Worm (Caenorhabditis elegans) whole organism, late embryonic: ENCODE results near the gene srh-219.
A peak's percentile ranks its signal among the peaks of the same experiment; 100 is the strongest.

ENCODE experiments used
- K02D7.2 ChIP-seq: sonication (generic microtip); optimal IDR thresholded peaks from 2 replicates; lab custom pipeline; 2017; ENCODE audit warnings: mild to moderate bottlenecking, missing genetic modification characterization, missing compliant biosample characterization
- K09A11.1 ChIP-seq: sonication (generic microtip); optimal IDR thresholded peaks from 2 replicates; lab custom pipeline; 2017; ENCODE audit warnings: antibody characterized with exemption, mild to moderate bottlenecking, missing genetic modification characterization, missing compliant biosample characterization; ENCODE audit not compliant: insufficient read depth
- ceh-19 ChIP-seq: fragments of 200-800 bp; sonication (Bioruptor generic); optimal IDR thresholded peaks from 2 replicates; lab custom pipeline; 2018; ENCODE audit warnings: mild to moderate bottlenecking, missing genetic modification characterization, missing compliant biosample characterization
- ceh-22 ChIP-seq: sonication (generic microtip); optimal IDR thresholded peaks from 2 replicates; lab custom pipeline; 2017; ENCODE audit warnings: missing biosample characterization, missing genetic modification characterization
- ceh-24 ChIP-seq: sonication (generic microtip); optimal IDR thresholded peaks from 2 replicates; lab custom pipeline; 2016; ENCODE audit warnings: mild to moderate bottlenecking, missing genetic modification characterization, missing compliant biosample characterization
- ceh-30 ChIP-seq: fragments of 150-350 bp; optimal IDR thresholded peaks from 2 replicates; lab custom pipeline; 2014; ENCODE audit warnings: missing biosample characterization, missing genetic modification characterization
- ceh-6 ChIP-seq: fragments of 200-800 bp; sonication (Bioruptor generic); optimal IDR thresholded peaks from 2 replicates; lab custom pipeline; 2018; ENCODE audit warnings: mild to moderate bottlenecking, missing genetic modification characterization, missing compliant biosample characterization
- che-1 ChIP-seq: sonication (generic microtip); optimal IDR thresholded peaks from 2 replicates; lab custom pipeline; 2016; ENCODE audit warnings: mild to moderate bottlenecking, missing genetic modification characterization, missing compliant biosample characterization
- dmd-4 ChIP-seq: sonication (generic microtip); optimal IDR thresholded peaks from 2 replicates; lab custom pipeline; 2016; ENCODE audit warnings: borderline replicate concordance, missing genetic modification characterization, missing compliant biosample characterization
- dve-1 ChIP-seq: sonication (generic microtip); optimal IDR thresholded peaks from 2 replicates; lab custom pipeline; 2017; ENCODE audit warnings: antibody characterized with exemption, mild to moderate bottlenecking, missing genetic modification characterization, missing compliant biosample characterization
- elt-4 ChIP-seq: sonication (generic microtip); optimal IDR thresholded peaks from 2 replicates; lab custom pipeline; 2016; ENCODE audit warnings: missing genetic modification characterization, missing compliant biosample characterization
- ets-4 ChIP-seq: sonication (generic microtip); optimal IDR thresholded peaks from 2 replicates; lab custom pipeline; 2016; ENCODE audit warnings: missing genetic modification characterization, missing compliant biosample characterization
- fax-1 ChIP-seq: sonication (generic microtip); optimal IDR thresholded peaks from 2 replicates; lab custom pipeline; 2016; ENCODE audit warnings: missing genotype, missing genetic modification characterization, missing compliant biosample characterization
- hlh-13 ChIP-seq: fragments of 200-800 bp; sonication (Bioruptor generic); optimal IDR thresholded peaks from 2 replicates; lab custom pipeline; 2018; ENCODE audit warnings: mild to moderate bottlenecking, missing genetic modification characterization, missing compliant biosample characterization
- hlh-30 ChIP-seq: sonication (generic microtip); optimal IDR thresholded peaks from 2 replicates; lab custom pipeline; 2017; ENCODE audit warnings: antibody characterized with exemption, missing genetic modification characterization, missing compliant biosample characterization; ENCODE audit not compliant: insufficient read depth
- hlh-6 ChIP-seq: sonication (generic microtip); optimal IDR thresholded peaks from 2 replicates; lab custom pipeline; 2016; ENCODE audit warnings: missing genotype, missing genetic modification characterization, missing compliant biosample characterization
- mec-3 ChIP-seq: sonication (generic microtip); optimal IDR thresholded peaks from 2 replicates; lab custom pipeline; 2016; ENCODE audit warnings: borderline replicate concordance, missing genetic modification characterization, missing compliant biosample characterization
- nfya-1 ChIP-seq: sonication (generic microtip); optimal IDR thresholded peaks from 2 replicates; lab custom pipeline; 2017; ENCODE audit warnings: missing genetic modification characterization, mild to moderate bottlenecking, missing compliant biosample characterization, antibody characterized with exemption, moderate library complexity
- pag-3 ChIP-seq: sonication (generic microtip); optimal IDR thresholded peaks from 2 replicates; lab custom pipeline; 2016; ENCODE audit warnings: missing compliant biosample characterization, missing genetic modification characterization, borderline replicate concordance
- pat-9 ChIP-seq: fragments of 200-800 bp; sonication (Bioruptor generic); optimal IDR thresholded peaks from 2 replicates; lab custom pipeline; 2018; ENCODE audit warnings: mild to moderate bottlenecking, missing genetic modification characterization, moderate library complexity, missing compliant biosample characterization
- pha-2 ChIP-seq: sonication (generic microtip); optimal IDR thresholded peaks from 2 replicates; lab custom pipeline; 2017; ENCODE audit warnings: mild to moderate bottlenecking, missing genetic modification characterization, missing compliant biosample characterization
- sox-4 ChIP-seq: sonication (generic microtip); optimal IDR thresholded peaks from 2 replicates; lab custom pipeline; 2017; ENCODE audit warnings: mild to moderate bottlenecking, missing genetic modification characterization, inconsistent platforms, missing compliant biosample characterization
- ttx-3 ChIP-seq: sonication (generic microtip); optimal IDR thresholded peaks from 2 replicates; lab custom pipeline; 2016; ENCODE audit warnings: missing genetic modification reagents, missing genetic modification characterization, missing compliant biosample characterization
- unc-42 ChIP-seq: sonication (generic microtip); optimal IDR thresholded peaks from 2 replicates; lab custom pipeline; 2016; ENCODE audit warnings: missing genotype, missing genetic modification characterization, missing compliant biosample characterization
- zip-5 ChIP-seq: sonication (generic microtip); optimal IDR thresholded peaks from 2 replicates; lab custom pipeline; 2016; ENCODE audit warnings: missing genetic modification characterization, missing compliant biosample characterization
- ztf-16 ChIP-seq: sonication (generic microtip); optimal IDR thresholded peaks from 2 replicates; lab custom pipeline; 2017; ENCODE audit warnings: missing genetic modification characterization, missing compliant biosample characterization

Gene srh-219

DNA sequence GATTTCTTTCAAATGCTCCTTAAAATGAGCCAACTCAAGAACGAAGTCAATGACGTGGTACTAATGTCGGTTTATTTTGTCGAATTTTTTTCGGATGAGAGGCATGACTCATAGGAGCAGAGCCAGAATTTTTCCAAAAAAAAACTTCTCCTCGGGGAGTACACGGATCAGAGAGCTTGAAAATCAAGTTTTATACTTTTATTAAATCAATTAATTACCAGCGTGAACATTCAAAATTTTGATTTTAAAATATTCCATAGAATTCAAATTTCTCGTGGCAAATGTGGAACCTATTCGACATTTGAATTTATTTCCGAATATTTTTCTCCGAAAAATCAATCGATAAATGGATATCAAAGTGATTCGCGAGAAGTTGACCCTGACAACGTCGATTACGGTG is 41.1 kb downstream of the srh-219 start, which contains the start of gene F21A3.4:
F21A3.4 (plus strand) TSS at position 301 of the 400 bp plus-strand sequence.
- no peak for TF ChIP-seq fax-1 (tag; lab: Kevin White, UChicago)
- TF ChIP-seq hlh-6 (tag; lab: Kevin White, UChicago): no peak
- TF ChIP-seq K02D7.2 (tag; lab: Kevin White, UChicago): no peak
- TF ChIP-seq elt-4 (tag; lab: Kevin White, UChicago): no peak
- no peak for TF ChIP-seq sox-4 (tag; lab: Kevin White, UChicago)
- TF ChIP-seq zip-5 (tag; lab: Kevin White, UChicago): no peak
- no peak for TF ChIP-seq ceh-22 (tag; lab: Kevin White, UChicago)
- no peak for TF ChIP-seq hlh-13 (GFP tag; lab: Kevin White, UChicago)
- TF ChIP-seq ceh-30 (tag; lab: Kevin White, UChicago): no peak
- TF ChIP-seq, all 69 proteins: peak for 0

DNA sequence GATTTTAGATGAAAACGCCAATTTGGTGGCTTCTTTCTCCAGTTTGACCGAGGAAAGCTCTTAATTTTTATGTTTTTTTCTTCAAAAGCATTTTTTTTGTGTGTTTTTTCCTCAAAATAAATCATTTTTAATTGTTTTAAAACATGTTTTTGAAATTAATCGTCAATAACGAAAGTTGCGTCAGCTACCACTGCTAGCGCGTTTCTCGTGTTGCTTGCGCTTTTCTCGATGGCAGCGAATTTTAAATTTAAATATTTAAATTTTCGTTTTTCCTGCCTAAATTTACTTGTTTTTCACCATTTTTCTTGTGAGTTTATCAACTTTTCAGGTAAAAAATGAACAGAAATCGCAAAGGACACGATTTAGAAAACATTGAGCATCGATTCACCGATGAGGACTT is 42.7 kb downstream of the srh-219 start, which contains the start of gene prde-1:
prde-1 (plus strand) TSS at position 322 of the 400 bp plus-strand sequence.
- TF ChIP-seq dmd-4 (tag; lab: Kevin White, UChicago): no peak
- no peak for TF ChIP-seq pag-3 (tag; lab: Kevin White, UChicago)
- TF ChIP-seq mec-3 (tag; lab: Kevin White, UChicago): no peak
- TF ChIP-seq pha-2 (tag; lab: Kevin White, UChicago): no peak

DNA sequence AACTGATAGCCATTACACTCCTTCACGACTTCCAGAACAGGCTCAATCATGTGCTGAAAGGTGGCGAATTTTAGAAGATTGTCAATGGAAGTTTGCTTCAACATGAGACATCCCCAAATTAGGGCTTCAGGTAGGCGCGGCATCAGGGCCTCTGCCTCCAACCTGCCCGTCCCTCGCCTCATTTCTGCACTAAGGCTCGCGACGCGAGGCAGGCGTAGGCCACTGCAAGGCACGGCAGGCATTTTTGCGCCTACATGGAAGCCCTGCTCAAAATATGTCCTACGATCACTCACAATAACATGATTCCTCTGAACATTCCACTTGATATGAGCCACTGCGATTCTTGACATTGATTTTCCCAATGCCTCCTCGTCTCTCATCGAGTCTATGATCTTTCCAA is 48.0 kb downstream of the srh-219 start:
- TF ChIP-seq che-1 (tag; lab: Kevin White, UChicago): no peak
- TF ChIP-seq ttx-3 (tag; lab: Kevin White, UChicago): no peak
- no peak for TF ChIP-seq unc-42 (tag; lab: Kevin White, UChicago)
- TF ChIP-seq ets-4 (tag; lab: Kevin White, UChicago): no peak
- no peak for TF ChIP-seq ceh-24
- TF ChIP-seq ztf-16 (tag; lab: Kevin White, UChicago): no peak
- TF ChIP-seq ceh-6 (GFP tag; lab: Kevin White, UChicago): no peak
- TF ChIP-seq K09A11.1 (tag; lab: Kevin White, UChicago): no peak
- TF ChIP-seq hlh-30 (tag; lab: Kevin White, UChicago): no peak
- TF ChIP-seq ceh-22 (tag; lab: Kevin White, UChicago): no peak
- no peak for TF ChIP-seq pat-9 (tag; lab: Kevin White, UChicago)
- TF ChIP-seq mec-3 (tag; lab: Kevin White, UChicago): no peak
- TF ChIP-seq ceh-19 (GFP tag; lab: Kevin White, UChicago): no peak

DNA sequence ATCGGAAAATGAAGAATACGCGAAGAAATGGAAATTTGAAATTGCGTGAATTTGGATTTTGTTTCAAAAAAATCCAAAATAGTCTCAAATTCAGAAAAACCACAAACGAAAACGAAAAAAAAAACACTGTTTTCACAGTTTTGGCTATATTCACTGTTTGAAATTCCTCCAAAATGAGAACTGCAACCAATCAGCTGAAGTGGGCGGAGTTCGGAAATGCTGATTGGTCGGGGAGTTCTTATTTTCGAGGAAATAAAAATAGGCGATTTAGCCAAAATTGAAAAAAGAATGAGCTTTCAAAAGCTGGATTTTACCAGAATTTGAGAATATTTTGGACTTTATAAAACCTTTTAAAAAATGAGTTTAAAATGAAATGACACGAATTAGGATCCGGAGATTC is 49.6 kb downstream of the srh-219 start, which contains the start of gene glb-14:
glb-14 (minus strand) TSS at position 97 of the 400 bp plus-strand sequence.
- no peak for TF ChIP-seq dve-1
- peak; percentile 63 for TF ChIP-seq nfya-1
- TF ChIP-seq, all 69 proteins: peak for 1
